Worm (Caenorhabditis elegans) whole organism, late embryonic: ENCODE measurements around the gene fbxb-46.

Experiments
- C38D4.7 ChIP-seq: fragments of 200-800 bp; sonication (Bioruptor generic); optimal IDR thresholded peaks from 2 replicates; lab custom pipeline; 2018; ENCODE audit warnings: mild to moderate bottlenecking, missing genetic modification characterization, moderate library complexity, missing compliant biosample characterization
- F13H6.1 ChIP-seq: sonication (generic microtip); optimal IDR thresholded peaks from 2 replicates; lab custom pipeline; 2016; ENCODE audit warnings: missing genetic modification characterization, missing compliant biosample characterization
- K09A11.1 ChIP-seq: sonication (generic microtip); optimal IDR thresholded peaks from 2 replicates; lab custom pipeline; 2017; ENCODE audit warnings: antibody characterized with exemption, mild to moderate bottlenecking, missing genetic modification characterization, missing compliant biosample characterization; ENCODE audit not compliant: insufficient read depth
- T23F11.4 ChIP-seq: fragments of 200-800 bp; sonication (Bioruptor generic); optimal IDR thresholded peaks from 2 replicates; lab custom pipeline; 2018; ENCODE audit warnings: mild to moderate bottlenecking, missing genetic modification characterization, missing compliant biosample characterization
- ahr-1 ChIP-seq: sonication (generic microtip); optimal IDR thresholded peaks from 2 replicates; lab custom pipeline; 2016; ENCODE audit warnings: missing genetic modification characterization, missing compliant biosample characterization
- ceh-14 ChIP-seq: sonication (generic microtip); optimal IDR thresholded peaks from 2 replicates; lab custom pipeline; 2016; ENCODE audit warnings: missing genotype, missing genetic modification characterization, missing compliant biosample characterization
- ceh-18 ChIP-seq: sonication (generic microtip); optimal IDR thresholded peaks from 2 replicates; lab custom pipeline; 2016; ENCODE audit warnings: missing genetic modification characterization, missing compliant biosample characterization
- ceh-22 ChIP-seq: sonication (generic microtip); optimal IDR thresholded peaks from 2 replicates; lab custom pipeline; 2017; ENCODE audit warnings: missing biosample characterization, missing genetic modification characterization
- ceh-24 ChIP-seq: sonication (generic microtip); optimal IDR thresholded peaks from 2 replicates; lab custom pipeline; 2016; ENCODE audit warnings: mild to moderate bottlenecking, missing genetic modification characterization, missing compliant biosample characterization
- ceh-30 ChIP-seq: fragments of 150-350 bp; optimal IDR thresholded peaks from 2 replicates; lab custom pipeline; 2014; ENCODE audit warnings: missing biosample characterization, missing genetic modification characterization
- ceh-31 ChIP-seq: sonication (generic microtip); optimal IDR thresholded peaks from 2 replicates; lab custom pipeline; 2016; ENCODE audit warnings: missing genetic modification characterization, missing compliant biosample characterization
- ceh-34 ChIP-seq: sonication (generic microtip); optimal IDR thresholded peaks from 2 replicates; lab custom pipeline; 2016; ENCODE audit warnings: mild to moderate bottlenecking, missing genetic modification characterization, missing compliant biosample characterization
- ceh-45 ChIP-seq: fragments of 200-800 bp; sonication (Bioruptor generic); IDR thresholded peaks from 2 replicates; pipeline ENCODE4 v1.3.6; 2022; ENCODE audit warnings: missing genetic modification reagents, missing genetic modification characterization, missing compliant biosample characterization
- ceh-6 ChIP-seq: fragments of 200-800 bp; sonication (Bioruptor generic); optimal IDR thresholded peaks from 2 replicates; lab custom pipeline; 2018; ENCODE audit warnings: mild to moderate bottlenecking, missing genetic modification characterization, missing compliant biosample characterization
- ceh-9 ChIP-seq: sonication (generic microtip); optimal IDR thresholded peaks from 2 replicates; lab custom pipeline; 2016; ENCODE audit warnings: mild to moderate bottlenecking, missing genetic modification characterization, inconsistent platforms, missing compliant biosample characterization
- dve-1 ChIP-seq: sonication (generic microtip); optimal IDR thresholded peaks from 2 replicates; lab custom pipeline; 2017; ENCODE audit warnings: antibody characterized with exemption, mild to moderate bottlenecking, missing genetic modification characterization, missing compliant biosample characterization
- elt-2 ChIP-seq: sonication (generic microtip); optimal IDR thresholded peaks from 2 replicates; lab custom pipeline; 2016; ENCODE audit warnings: missing genetic modification reagents, missing genetic modification characterization, missing compliant biosample characterization
- fkh-6 ChIP-seq: sonication (generic microtip); optimal IDR thresholded peaks from 2 replicates; lab custom pipeline; 2016; ENCODE audit warnings: missing genetic modification characterization, missing compliant biosample characterization
- hlh-15 ChIP-seq: sonication (generic microtip); optimal IDR thresholded peaks from 2 replicates; lab custom pipeline; 2016; ENCODE audit warnings: missing genetic modification characterization, missing compliant biosample characterization
- hlh-30 ChIP-seq: sonication (generic microtip); optimal IDR thresholded peaks from 2 replicates; lab custom pipeline; 2017; ENCODE audit warnings: antibody characterized with exemption, missing genetic modification characterization, missing compliant biosample characterization; ENCODE audit not compliant: insufficient read depth
- lin-11 ChIP-seq: fragments of 200-800 bp; sonication (Bioruptor generic); optimal IDR thresholded peaks from 2 replicates; lab custom pipeline; 2018; ENCODE audit warnings: mild to moderate bottlenecking, missing genetic modification characterization, missing compliant biosample characterization
- nhr-232 ChIP-seq: sonication (generic microtip); optimal IDR thresholded peaks from 2 replicates; lab custom pipeline; 2016; ENCODE audit warnings: missing genetic modification characterization, missing compliant biosample characterization
- npax-4 ChIP-seq: sonication (generic microtip); optimal IDR thresholded peaks from 2 replicates; lab custom pipeline; 2016; ENCODE audit warnings: missing genetic modification characterization, missing compliant biosample characterization
- pax-1 ChIP-seq: fragments of 150-350 bp; optimal IDR thresholded peaks from 2 replicates; lab custom pipeline; 2014; ENCODE audit warnings: missing biosample characterization, missing genetic modification characterization
- pha-2 ChIP-seq: sonication (generic microtip); optimal IDR thresholded peaks from 2 replicates; lab custom pipeline; 2017; ENCODE audit warnings: mild to moderate bottlenecking, missing genetic modification characterization, missing compliant biosample characterization
- pqm-1 ChIP-seq: sonication (generic microtip); optimal IDR thresholded peaks from 2 replicates; lab custom pipeline; 2016; ENCODE audit warnings: missing genetic modification characterization, missing compliant biosample characterization
- pros-1 ChIP-seq: fragments of 150-350 bp; optimal IDR thresholded peaks from 2 replicates; lab custom pipeline; 2014; ENCODE audit warnings: missing biosample characterization, missing genetic modification reagents, missing genetic modification characterization
- ref-2 ChIP-seq: sonication (generic microtip); optimal IDR thresholded peaks from 2 replicates; lab custom pipeline; 2016; ENCODE audit warnings: missing genetic modification characterization, missing compliant biosample characterization
- sdc-2 ChIP-seq: sonication (generic microtip); optimal IDR thresholded peaks from 2 replicates; lab custom pipeline; 2016; ENCODE audit warnings: missing genotype, missing genetic modification characterization, missing compliant biosample characterization
- sox-4 ChIP-seq: sonication (generic microtip); optimal IDR thresholded peaks from 2 replicates; lab custom pipeline; 2017; ENCODE audit warnings: mild to moderate bottlenecking, missing genetic modification characterization, inconsistent platforms, missing compliant biosample characterization
- syd-9 ChIP-seq: sonication (generic microtip); optimal IDR thresholded peaks from 2 replicates; lab custom pipeline; 2016; ENCODE audit warnings: mild to moderate bottlenecking, missing genetic modification characterization, moderate library complexity, missing compliant biosample characterization
- ttx-3 ChIP-seq: sonication (generic microtip); optimal IDR thresholded peaks from 2 replicates; lab custom pipeline; 2016; ENCODE audit warnings: missing genetic modification reagents, missing genetic modification characterization, missing compliant biosample characterization
- unc-42 ChIP-seq: sonication (generic microtip); optimal IDR thresholded peaks from 2 replicates; lab custom pipeline; 2016; ENCODE audit warnings: missing genotype, missing genetic modification characterization, missing compliant biosample characterization
- unc-55 ChIP-seq: sonication (generic microtip); optimal IDR thresholded peaks from 2 replicates; lab custom pipeline; 2017; ENCODE audit warnings: missing biosample characterization, missing genetic modification reagents, missing genetic modification characterization
- zip-5 ChIP-seq: sonication (generic microtip); optimal IDR thresholded peaks from 2 replicates; lab custom pipeline; 2016; ENCODE audit warnings: missing genetic modification characterization, missing compliant biosample characterization

fbxb-46 gene

DNA sequence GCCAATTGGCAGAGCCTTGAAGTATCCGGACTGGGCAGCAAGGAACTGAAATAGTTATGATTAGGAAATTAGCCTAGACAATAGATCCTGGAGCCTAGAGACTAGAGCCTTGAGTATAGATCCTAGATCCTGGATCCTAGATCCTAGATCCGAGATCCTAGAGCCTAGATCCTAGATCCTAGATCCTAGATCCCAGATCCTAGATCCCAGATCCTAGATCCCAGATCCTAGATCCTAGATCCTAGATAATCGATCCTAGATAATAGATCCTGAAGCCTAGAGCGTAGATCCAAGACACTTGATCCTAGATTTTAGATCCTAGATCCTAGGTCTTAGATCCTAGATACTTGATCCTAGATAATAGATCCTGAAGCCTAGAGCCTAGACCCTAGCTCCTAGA lies 34.1 kb upstream of the fbxb-46 start:
- TF ChIP-seq hlh-15 (tag; lab: Kevin White, UChicago) (no peak), dve-1 (tag; lab: Kevin White, UChicago) (peak; percentile 98)

DNA sequence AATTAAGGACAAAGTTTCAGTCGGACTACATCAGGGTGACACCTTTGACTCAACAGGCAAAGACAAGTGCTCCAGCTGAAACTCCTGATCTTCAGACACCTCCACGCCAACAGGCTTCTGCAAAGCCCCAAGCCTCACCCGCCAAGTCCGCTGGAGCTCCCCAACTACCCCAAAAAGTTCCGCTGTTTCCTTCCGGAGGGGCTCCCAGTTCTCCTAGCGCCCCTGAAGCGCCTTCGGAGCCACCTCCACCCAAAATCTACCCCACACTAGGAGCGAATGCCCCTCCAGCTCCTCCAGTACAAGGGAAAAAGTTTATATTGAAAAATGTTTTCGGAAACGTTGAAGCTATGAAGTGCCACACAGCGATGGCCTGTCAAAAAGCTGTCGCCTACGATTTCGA lies 32.1 kb upstream of the fbxb-46 start:
- TF ChIP-seq C38D4.7 (GFP tag; lab: Kevin White, UChicago) = no peak
- TF ChIP-seq ahr-1 = no peak
- TF ChIP-seq nhr-232 (tag; lab: Kevin White, UChicago) = no peak

DNA sequence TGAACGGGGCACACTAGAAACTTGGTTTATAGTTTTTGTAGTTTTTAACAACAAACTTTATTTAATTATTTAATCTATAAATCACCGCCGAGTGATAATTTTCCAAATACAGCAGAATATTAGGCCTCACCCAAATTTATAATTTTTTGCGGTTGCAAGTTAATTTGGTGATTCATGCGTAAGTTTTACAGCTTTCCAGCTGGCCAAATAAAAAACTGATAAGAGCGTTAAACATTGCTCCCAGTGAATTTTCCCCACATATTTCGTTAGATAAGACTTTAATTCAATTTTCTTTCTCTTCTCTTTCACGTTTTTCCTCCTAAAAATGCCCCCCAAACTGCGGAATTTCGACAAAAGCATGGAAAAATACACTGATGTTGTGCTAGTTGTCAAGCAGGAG lies 30.6 kb upstream of the fbxb-46 start, which contains the start of gene bath-47:
Gene bath-47 (plus strand): TSS at position 305 of the 400 bp plus-strand sequence.
- TF ChIP-seq F13H6.1 (tag; lab: Kevin White, UChicago) (no peak), ceh-18 (tag; lab: Kevin White, UChicago) (no peak), nhr-232 (tag; lab: Kevin White, UChicago) (no peak), hlh-30 (tag; lab: Kevin White, UChicago) (no peak), sdc-2 (tag; lab: Kevin White, UChicago) (no peak), ceh-30 (tag; lab: Kevin White, UChicago) (no peak), ceh-34 (tag; lab: Kevin White, UChicago) (no peak), ref-2 (tag; lab: Kevin White, UChicago) (no peak), pqm-1 (tag; lab: Kevin White, UChicago) (no peak), npax-4 (no peak), T23F11.4 (GFP tag; lab: Kevin White, UChicago) (no peak), syd-9 (tag; lab: Kevin White, UChicago) (no peak), zip-5 (tag; lab: Kevin White, UChicago) (no peak), pha-2 (tag; lab: Kevin White, UChicago) (no peak), ahr-1 (no peak), unc-42 (no peak), pax-1 (tag; lab: Kevin White, UChicago) (no peak), ttx-3 (no peak), ceh-14 (no peak), ceh-6 (no peak)
- TF ChIP-seq, all 69 proteins: peak for 0

DNA sequence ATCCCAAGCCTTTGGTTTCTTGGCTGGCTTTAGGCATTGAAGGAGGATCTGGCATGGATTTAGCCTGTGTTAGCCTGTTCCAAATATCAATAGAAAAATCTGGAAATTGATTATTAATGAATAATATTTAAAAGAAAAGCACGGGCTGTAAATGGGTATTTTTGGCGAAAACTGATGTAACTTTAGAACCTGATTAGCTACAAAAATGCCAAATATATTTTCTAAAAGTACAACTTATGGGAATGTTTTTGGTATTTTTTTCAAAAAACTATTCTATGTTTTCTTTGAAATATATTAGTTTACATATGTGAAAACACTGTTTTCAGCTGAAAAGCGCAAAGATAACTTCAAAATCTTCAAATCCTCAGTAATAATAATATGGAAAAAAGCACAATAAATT lies 29.7 kb upstream of the fbxb-46 start, which contains the start of gene bath-26:
Gene bath-26 (minus strand): TSS at position 101 of the 400 bp plus-strand sequence.
- TF ChIP-seq ceh-22 (tag; lab: Kevin White, UChicago) = no peak
- TF ChIP-seq sox-4 (tag; lab: Kevin White, UChicago) = no peak
- no peak for TF ChIP-seq ceh-18 (tag; lab: Kevin White, UChicago)
- no peak for TF ChIP-seq K09A11.1 (tag; lab: Kevin White, UChicago)
- no peak for TF ChIP-seq ceh-30 (tag; lab: Kevin White, UChicago)
- TF ChIP-seq pros-1 = no peak
- TF ChIP-seq ceh-45 = no peak
- no peak for TF ChIP-seq elt-2 (tag; lab: Kevin White, UChicago)
- TF ChIP-seq unc-55 (GFP tag; lab: Kevin White, UChicago) = no peak
- TF ChIP-seq nhr-232 (tag; lab: Kevin White, UChicago) = no peak
- TF ChIP-seq ceh-31 (tag; lab: Kevin White, UChicago) = no peak
- no peak for TF ChIP-seq ceh-24 (tag; lab: Kevin White, UChicago)
- TF ChIP-seq ceh-9 (tag; lab: Kevin White, UChicago) = no peak
- no peak for TF ChIP-seq F13H6.1 (tag; lab: Kevin White, UChicago)
- TF ChIP-seq fkh-6 (tag; lab: Kevin White, UChicago) = no peak
- no peak for TF ChIP-seq lin-11 (tag; lab: Kevin White, UChicago)
